Fruit fly (Drosophila melanogaster): ENCODE results near the gene Atxn7.
A peak's percentile ranks its signal among the peaks of the same experiment; 100 is the strongest.

The Atxn7 gene

DNA sequence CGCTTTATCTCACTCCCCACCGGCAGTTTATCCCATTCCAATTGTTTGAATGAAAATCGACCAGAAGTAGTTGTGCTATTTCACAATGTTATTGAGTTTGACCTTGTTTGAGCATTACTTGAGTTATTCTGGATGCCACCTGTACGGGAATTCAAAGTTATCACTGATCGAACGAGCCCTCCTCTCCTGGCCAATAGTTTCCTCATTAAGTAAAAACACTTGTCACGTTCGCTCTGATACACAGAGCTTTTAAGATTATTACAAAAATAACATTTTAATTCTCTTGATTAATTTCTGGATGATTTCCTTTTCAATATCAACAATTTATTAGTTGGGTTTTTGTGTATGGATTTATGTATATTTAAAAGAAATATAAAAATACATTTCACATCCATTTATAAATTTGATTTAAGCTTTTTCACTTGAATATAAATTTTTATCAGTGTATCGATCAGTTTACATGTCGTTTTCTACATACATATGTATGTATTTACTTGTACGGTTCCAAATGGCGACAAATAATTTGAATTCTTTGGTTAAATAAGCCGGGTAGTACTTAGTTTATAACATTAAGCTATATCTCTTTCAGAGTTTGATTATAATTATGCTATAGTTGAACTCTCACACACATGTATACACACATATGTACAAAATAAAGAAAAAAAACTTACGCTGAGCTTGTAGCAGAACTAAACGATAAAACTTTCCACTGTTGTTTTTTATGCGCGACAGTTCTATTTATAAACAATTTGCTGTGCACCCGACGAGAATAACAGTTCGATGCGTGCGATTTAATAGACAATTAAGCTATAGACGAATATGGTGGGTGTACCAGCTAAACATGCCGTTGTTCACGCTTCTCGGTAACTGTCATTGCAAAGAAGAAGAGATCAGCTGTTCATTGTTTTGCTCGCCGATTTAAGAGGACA, 1.6 kb upstream of the Atxn7 start, which contains the start of the genes CG3609 and CG15390 (continued):
- TF ChIP-seq sens-2 (GFP tag; IDR thresholded peaks at IDR 0.05) (peak; percentile 59), Ada2b (GFP tag; IDR thresholded peaks at IDR 0.05) (peak; percentile 74), Sry-β (GFP tag; optimal IDR thresholded peaks at IDR 0.05) (peak; percentile 33), Hsf (GFP tag; optimal IDR thresholded peaks at IDR 0.05) (peak; percentile 89), unc-4 (GFP tag; IDR thresholded peaks at IDR 0.05; ENCODE audit: partially characterized antibody) (peak; percentile 55; the same call in 1 of the 2 replicates), az2 (GFP tag; optimal IDR thresholded peaks at IDR 0.05) (peak; percentile 99), toy (GFP tag; IDR thresholded peaks at IDR 0.05) (peak; percentile 42; the same call in 1 of the 2 replicates), CG4707 (GFP tag; optimal IDR thresholded peaks at IDR 0.05) (peak; percentile 76), CG3281 (GFP tag; optimal IDR thresholded peaks at IDR 0.05) (peak; percentile 66), CG11085 (GFP tag; IDR thresholded peaks at IDR 0.05) (peak; percentile 59; the same call in 1 of the 2 replicates), Stat92E (GFP tag; optimal IDR thresholded peaks at IDR 0.05) (peak in 1 of 3 experiments; percentile 49), CG18476 (GFP tag; optimal IDR thresholded peaks at IDR 0.05) (peak; percentile 38), CG12071 (GFP tag; optimal IDR thresholded peaks at IDR 0.05) (peak; percentile 77), sqz (GFP tag; optimal IDR thresholded peaks at IDR 0.05) (peak; percentile 79), CG10462 (GFP tag; optimal IDR thresholded peaks at IDR 0.05) (peak; percentile 81), CG34376 (GFP tag; optimal IDR thresholded peaks at IDR 0.05) (peak; percentile 88), crc (GFP tag; optimal IDR thresholded peaks at IDR 0.05) (peak; percentile 79), rib (GFP tag; IDR thresholded peaks at IDR 0.05) (peak; percentile 90), CG6654 (GFP tag; optimal IDR thresholded peaks at IDR 0.05) (no peak), CG15514 (GFP tag; optimal IDR thresholded peaks at IDR 0.05) (peak; percentile 80), pho (GFP tag; optimal IDR thresholded peaks at IDR 0.05) (peak; percentile 91), exex (tag; optimal IDR thresholded peaks at IDR 0.05) (peak; percentile 91), CG7745 (tag; optimal IDR thresholded peaks at IDR 0.05) (no peak), disco-r (GFP tag; optimal IDR thresholded peaks at IDR 0.05) (peak; percentile 83), CG10565 (GFP tag; optimal IDR thresholded peaks at IDR 0.05) (no peak), CG8478 (optimal IDR thresholded peaks at IDR 0.05) (no peak), CG8281 (tag; optimal IDR thresholded peaks at IDR 0.05) (no peak), Abd-B (GFP tag; optimal IDR thresholded peaks at IDR 0.05) (peak; percentile 45), Sin3A (optimal IDR thresholded peaks at IDR 0.05) (peak; percentile 4), Usf (GFP tag; optimal IDR thresholded peaks at IDR 0.05) (peak; percentile 44), gfzf (GFP tag; optimal IDR thresholded peaks at IDR 0.05) (peak; percentile 30), CG3838 (GFP tag; optimal IDR thresholded peaks at IDR 0.05) (peak; percentile 9), CG13894 (tag; optimal IDR thresholded peaks at IDR 0.05) (peak; percentile 92), D (optimal IDR thresholded peaks at IDR 0.05) (no peak), D (GFP tag; optimal IDR thresholded peaks at IDR 0.05) (peak; percentile 2), prd (optimal IDR thresholded peaks at IDR 0.05) (no peak), prd (GFP tag; IDR thresholded peaks at IDR 0.05) (peak; percentile 86), CG15269 (tag; optimal IDR thresholded peaks at IDR 0.05) (peak; percentile 77), Dref (GFP tag; IDR thresholded peaks at IDR 0.05) (peak; percentile 50), GATAe (GFP tag; conservative IDR thresholded peaks at IDR 0.05) (no peak; the same call in 1 of the 2 replicates), CG10147 (GFP tag; optimal IDR thresholded peaks at IDR 0.05) (peak; percentile 69), jumu (GFP tag; optimal IDR thresholded peaks at IDR 0.05) (peak; percentile 91), ase (GFP tag; IDR thresholded peaks at IDR 0.05) (peak; percentile 45; the same call in 1 of the 3 replicates), maf-S (GFP tag; optimal IDR thresholded peaks at IDR 0.05) (peak; percentile 90), CG18619 (GFP tag; optimal IDR thresholded peaks at IDR 0.05) (peak; percentile 69), CG3995 (GFP tag; optimal IDR thresholded peaks at IDR 0.05) (peak; percentile 31), CG11093 (GFP tag; IDR thresholded peaks at IDR 0.05) (peak; percentile 65; the same call in 1 of the 3 replicates), Rx (GFP tag; IDR thresholded peaks at IDR 0.05) (peak; percentile 71), CG15479 (GFP tag; optimal IDR thresholded peaks at IDR 0.05) (no peak)

Data from whole organism, embryonic.